Fruit fly (Drosophila melanogaster) whole organism, prepupa: ENCODE measurements around the gene RecQ5.

Experiments used
- CG10669 ChIP-seq: fragments of 200-800 bp; sonication (Bioruptor generic); optimal IDR thresholded peaks from 3 replicates; lab custom pipeline; 2018; ENCODE audit warnings: missing biosample characterization, mild to moderate bottlenecking, missing genetic modification characterization, moderate library complexity
- CG11294 ChIP-seq: fragments of 200-800 bp; sonication (Bioruptor generic); IDR thresholded peaks from 2 replicates; pipeline ENCODE4 v1.3.6; 2022; ENCODE audit warnings: missing biosample characterization, missing genetic modification characterization
- CG11762 ChIP-seq: fragments of 200-800 bp; sonication (Bioruptor generic); optimal IDR thresholded peaks from 3 replicates; lab custom pipeline; 2016; ENCODE audit warnings: missing biosample characterization, missing genetic modification characterization; ENCODE audit not compliant: insufficient read depth
- CG16779 ChIP-seq: fragments of 200-800 bp; sonication (Bioruptor generic); optimal IDR thresholded peaks from 3 replicates; lab custom pipeline; 2017; ENCODE audit warnings: missing biosample characterization, mild to moderate bottlenecking, missing genetic modification characterization
- Eip78C ChIP-seq: fragments of 200-800 bp; sonication (Bioruptor generic); peaks from one replicate; lab custom pipeline; 2016; ENCODE audit warnings: missing biosample characterization, missing genetic modification characterization
- dsx ChIP-seq: fragments of 200-800 bp; optimal IDR thresholded peaks from 3 replicates; lab custom pipeline; 2019; ENCODE audit warnings: missing biosample characterization, mild to moderate bottlenecking, missing genetic modification characterization, moderate library complexity; ENCODE audit not compliant: poor library complexity, severe bottlenecking
- fkh ChIP-seq: fragments of 200-800 bp; sonication (Bioruptor generic); optimal IDR thresholded peaks from 3 replicates; lab custom pipeline; 2017; ENCODE audit warnings: missing biosample characterization, mild to moderate bottlenecking, missing genetic modification characterization, moderate library complexity
- spab ChIP-seq: fragments of 200-800 bp; sonication (Bioruptor generic); optimal IDR thresholded peaks from 2 replicates; lab custom pipeline; 2017; ENCODE audit warnings: missing biosample characterization, mild to moderate bottlenecking, missing genetic modification characterization, missing genetic modification reagents
- vri ChIP-seq: fragments of 200-800 bp; sonication (Bioruptor generic); optimal IDR thresholded peaks from 3 replicates; lab custom pipeline; 2016; ENCODE audit warnings: missing biosample characterization, mild to moderate bottlenecking, missing genetic modification characterization

dm6 chr3L:14639778-14640177 is 7.9 kb upstream of the RecQ5 start:
- no peak for TF ChIP-seq CG16779
- TF ChIP-seq CG11294 (GFP tag; lab: Robert Waterston, UW) = no peak
- peak; percentile 2 for TF ChIP-seq CG10669 (GFP tag; lab: Kevin White, UChicago)
- no peak for TF ChIP-seq fkh (GFP tag; lab: Kevin White, UChicago)
- peak; percentile 79 for TF ChIP-seq Eip78C
- TF ChIP-seq vri (GFP tag; lab: Kevin White, UChicago) = no peak
- peak; percentile 21 for TF ChIP-seq dsx (GFP tag; lab: Kevin White, UChicago)
- TF ChIP-seq CG11762 (GFP tag; lab: Kevin White, UChicago) = no peak
- TF ChIP-seq spab (GFP tag; lab: Kevin White, UChicago) = peak; percentile 6
